Worm (Caenorhabditis elegans): Measurements from ENCODE around the gene K09E9.3.

K09E9.3 gene

DNA sequence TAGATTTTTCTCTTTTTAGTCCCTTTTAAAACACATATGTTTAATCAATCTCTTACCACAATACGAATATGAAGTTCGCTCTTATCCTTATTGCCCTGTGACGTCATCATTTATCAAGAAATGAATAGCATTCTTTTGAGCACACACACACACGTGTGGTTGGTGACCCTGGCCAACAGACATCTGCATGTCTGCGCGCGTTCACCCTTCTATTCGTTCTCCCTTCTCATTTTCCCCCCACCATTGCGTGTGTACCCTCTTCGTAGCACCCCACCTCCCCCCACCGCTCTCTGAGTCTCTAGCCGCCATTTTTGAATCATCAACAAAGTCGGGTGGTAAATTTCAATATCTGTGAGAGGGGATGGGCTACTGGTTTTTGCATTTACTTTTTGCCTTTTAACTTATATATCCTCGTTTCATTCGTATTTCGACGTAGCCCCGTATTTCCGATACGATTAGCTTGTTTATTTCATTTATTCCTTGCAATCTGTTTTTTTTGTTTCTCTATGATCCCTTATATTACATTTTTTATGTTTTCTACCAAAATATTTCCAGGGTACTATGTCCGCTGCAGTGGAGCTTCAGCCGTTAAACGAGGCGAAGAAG is 13.0 kb downstream of the K09E9.3 start, which contains the start of gene ent-2 (continued):
- TF ChIP-seq chd-7 (tag; optimal IDR thresholded peaks at IDR 0.05) (no peak), lir-1 (GFP tag; conservative IDR thresholded peaks at IDR 0.05) (no peak), F49E8.2 (tag; optimal IDR thresholded peaks at IDR 0.05; ENCODE audit: insufficient read depth) (no peak), sdz-38 (tag; optimal IDR thresholded peaks at IDR 0.05) (no peak), somi-1 (GFP tag; optimal IDR thresholded peaks at IDR 0.05) (no peak), ceh-79 (tag; optimal IDR thresholded peaks at IDR 0.05) (no peak), attf-5 (GFP tag; optimal IDR thresholded peaks at IDR 0.05) (no peak), K12H6.12 (tag; optimal IDR thresholded peaks at IDR 0.05) (peak; percentile 24), lin-26 (GFP tag; IDR thresholded peaks at IDR 0.05) (no peak)

DNA sequence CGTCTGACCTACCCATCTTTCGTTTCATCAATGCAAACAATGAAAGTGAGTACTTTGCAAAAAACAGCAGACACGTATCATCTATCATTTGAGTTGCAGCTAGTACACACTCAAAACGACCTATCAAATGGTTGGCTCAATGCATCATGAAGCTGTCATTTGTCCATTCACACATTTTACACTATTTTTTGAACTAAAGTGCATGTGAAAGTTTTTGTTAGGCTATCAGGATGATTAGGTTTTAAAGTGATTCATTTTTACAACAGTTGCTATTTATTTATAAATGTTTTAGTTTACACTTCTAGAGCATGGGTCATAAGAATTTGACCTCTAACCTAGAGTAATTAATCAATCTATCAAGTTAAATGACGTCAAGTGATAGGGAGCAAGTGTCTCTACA is 13.7 kb downstream of the K09E9.3 start:
- TF ChIP-seq let-607 (tag; optimal IDR thresholded peaks at IDR 0.05): peak in 1 of 2 experiments; percentile 50
- TF ChIP-seq nhr-27 (tag; optimal IDR thresholded peaks at IDR 0.05): no peak
- TF ChIP-seq F23B12.7 (tag; optimal IDR thresholded peaks at IDR 0.05; ENCODE audit: insufficient read depth): no peak
- no peak for TF ChIP-seq sea-2 (GFP tag; IDR thresholded peaks at IDR 0.05)
- TF ChIP-seq mcd-1 (GFP tag; IDR thresholded peaks at IDR 0.05): no peak
- no peak for TF ChIP-seq Y95B8A.8 (GFP tag; IDR thresholded peaks at IDR 0.05)
- TF ChIP-seq lin-35 (GFP tag; optimal IDR thresholded peaks at IDR 0.05): no peak

DNA sequence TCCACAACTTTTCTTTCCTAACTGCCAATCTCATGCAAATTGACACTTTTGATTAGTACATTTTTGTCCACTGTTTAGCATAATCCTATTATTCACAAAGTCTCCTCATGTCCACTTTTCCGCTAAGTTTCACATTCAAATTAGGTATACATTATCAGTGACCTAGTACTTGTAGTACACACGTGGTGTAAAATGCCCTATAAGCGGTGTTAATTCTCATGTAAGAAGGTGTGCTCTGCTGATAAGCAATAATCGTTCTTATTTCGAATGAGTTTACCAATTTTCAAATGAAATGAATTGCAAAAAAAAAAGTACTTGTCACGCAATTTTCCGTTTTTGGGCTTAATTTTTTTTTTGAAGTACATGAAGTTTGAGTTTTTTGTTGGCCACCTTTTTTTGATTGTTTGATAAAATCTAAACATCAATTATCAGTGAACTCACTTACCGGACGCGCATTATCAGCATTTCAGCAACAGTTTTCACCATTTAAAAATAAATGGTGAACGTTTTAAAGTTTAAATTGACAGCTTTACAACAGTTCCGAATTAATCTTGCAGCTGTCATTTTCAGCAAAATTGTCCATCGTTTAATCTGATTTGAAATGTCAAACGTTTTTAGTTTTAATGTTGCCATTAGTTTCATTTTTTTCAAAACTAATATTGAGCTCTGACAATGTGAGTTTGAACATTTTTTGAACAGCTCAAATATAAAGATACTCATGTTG is 14.8 kb downstream of the K09E9.3 start:
- TF ChIP-seq let-607 (tag; optimal IDR thresholded peaks at IDR 0.05) (peak; percentile 61 to 70), nfyb-1 (GFP tag; IDR thresholded peaks at IDR 0.05) (no peak), tbx-9 (tag; optimal IDR thresholded peaks at IDR 0.05; ENCODE audit: borderline replicate concordance) (no peak), chd-7 (tag; optimal IDR thresholded peaks at IDR 0.05) (no peak), F55B11.4 (tag; optimal IDR thresholded peaks at IDR 0.05; ENCODE audit: borderline replicate concordance, insufficient read depth) (no peak), lag-1 (GFP tag; IDR thresholded peaks at IDR 0.05) (no peak), cebp-1 (GFP tag; IDR thresholded peaks at IDR 0.05) (peak; percentile 20; the same call in 1 of the 2 replicates), cebp-1 (tag; optimal IDR thresholded peaks at IDR 0.05) (no peak), nhr-80 (tag; optimal IDR thresholded peaks at IDR 0.05) (peak; percentile 81), ztf-3 (GFP tag; optimal IDR thresholded peaks at IDR 0.05) (no peak), K12H6.12 (tag; optimal IDR thresholded peaks at IDR 0.05) (no peak)

DNA sequence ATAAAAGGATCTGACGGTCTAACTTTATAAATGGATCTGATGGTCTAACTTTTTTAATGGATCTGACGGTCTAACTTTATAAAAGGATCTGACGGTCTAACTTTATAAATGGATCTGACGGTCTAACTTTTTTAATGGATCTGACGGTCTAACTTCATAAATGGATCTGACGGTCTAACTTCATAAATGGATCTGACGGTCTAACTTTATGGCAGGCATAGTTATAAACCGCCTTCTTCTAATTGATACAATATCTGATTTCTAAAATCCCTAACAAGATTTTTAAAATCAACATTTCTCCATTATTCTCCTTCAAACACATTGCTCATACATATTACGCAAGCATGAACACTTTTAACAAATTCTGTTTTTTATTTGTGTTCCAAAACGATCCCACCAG is 16.5 kb downstream of the K09E9.3 start, which contains the start of gene K09A9.8:
Gene K09A9.8, minus strand, starts transcription at position 101 of the 400 bp plus-strand sequence.
- TF ChIP-seq nfyb-1 (GFP tag; IDR thresholded peaks at IDR 0.05) (no peak), mxl-1 (tag; optimal IDR thresholded peaks at IDR 0.05) (no peak), ceh-27 (GFP tag; optimal IDR thresholded peaks at IDR 0.05) (no peak), akir-1 (GFP tag; optimal IDR thresholded peaks at IDR 0.05) (no peak), nfya-2 (GFP tag; IDR thresholded peaks at IDR 0.05) (no peak), gei-17 (GFP tag; optimal IDR thresholded peaks at IDR 0.05) (no peak), die-1 (tag; optimal IDR thresholded peaks at IDR 0.05) (no peak), Y79H2A.3 (GFP tag; conservative IDR thresholded peaks at IDR 0.05) (no peak), hmg-1.2 (GFP tag; IDR thresholded peaks at IDR 0.05) (no peak), Y56A3A.18 (GFP tag; IDR thresholded peaks at IDR 0.05) (no peak), K12H6.12 (tag; optimal IDR thresholded peaks at IDR 0.05) (no peak), aptf-2 (GFP tag; conservative IDR thresholded peaks at IDR 0.05) (no peak), mes-4 (tag; optimal IDR thresholded peaks at IDR 0.05) (no peak), lin-54 (GFP tag; optimal IDR thresholded peaks at IDR 0.05) (no peak), lin-40 (tag; optimal IDR thresholded peaks at IDR 0.05) (no peak), ceh-91 (GFP tag; IDR thresholded peaks at IDR 0.05) (no peak), F57A8.1 (GFP tag; optimal IDR thresholded peaks at IDR 0.05) (no peak)
